Fruit fly (Drosophila melanogaster): Measurements from ENCODE around the gene chp.

chp gene

DNA sequence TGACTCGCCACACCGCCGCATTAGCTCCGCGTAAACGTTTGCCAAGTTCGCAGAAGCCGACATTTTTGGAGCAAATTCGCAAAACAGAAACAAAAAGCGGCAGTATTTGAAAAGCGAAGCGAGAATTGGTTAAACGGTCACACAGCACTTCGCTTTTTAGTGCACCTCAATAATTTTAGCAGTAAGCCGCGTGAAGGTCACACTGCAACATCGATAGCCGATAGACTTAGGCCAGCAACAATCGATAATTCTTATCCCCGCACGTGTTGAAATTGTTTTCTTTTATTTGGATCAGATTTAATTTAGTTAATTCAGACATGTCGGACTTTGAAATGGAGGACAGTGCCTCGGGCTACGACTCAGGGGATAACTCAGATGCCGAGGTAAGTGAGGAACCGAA lies 2.7 kb upstream of the chp start, which contains the start of the genes Zwilch and CG1542:
Gene Zwilch (minus strand): TSS at position 150 of the 400 bp plus-strand sequence.
Gene CG1542 (plus strand): TSS at position 232 of the 400 bp plus-strand sequence.
- TF ChIP-seq ind (GFP tag; optimal IDR thresholded peaks at IDR 0.05) (no peak), Bgb (GFP tag; IDR thresholded peaks at IDR 0.05; ENCODE audit: partially characterized antibody) (peak; percentile 87), phol (tag; optimal IDR thresholded peaks at IDR 0.05) (no peak), HLH54F (GFP tag; optimal IDR thresholded peaks at IDR 0.05) (no peak), CG11560 (tag; IDR thresholded peaks at IDR 0.05) (no peak), Rfx (GFP tag; IDR thresholded peaks at IDR 0.05) (0 out of 2 replicates have a peak, but pooled peaks have one; percentile 33), dan (GFP tag; IDR thresholded peaks at IDR 0.05) (no peak), da (GFP tag; optimal IDR thresholded peaks at IDR 0.05) (no peak), CG12104 (GFP tag; optimal IDR thresholded peaks at IDR 0.05) (no peak), Dfd (GFP tag; optimal IDR thresholded peaks at IDR 0.05) (no peak), unpg (GFP tag; optimal IDR thresholded peaks at IDR 0.05) (no peak), CG10654 (GFP tag; optimal IDR thresholded peaks at IDR 0.05) (no peak), TFAM (GFP tag; optimal IDR thresholded peaks at IDR 0.05) (no peak), nau (GFP tag; optimal IDR thresholded peaks at IDR 0.05) (no peak), CG5953 (GFP tag; IDR thresholded peaks at IDR 0.05) (no peak), Ets97D (GFP tag; optimal IDR thresholded peaks at IDR 0.05) (peak; percentile 76), Gsc (GFP tag; IDR thresholded peaks at IDR 0.05) (no peak), stc (GFP tag; IDR thresholded peaks at IDR 0.05) (no peak), CG8944 (GFP tag; optimal IDR thresholded peaks at IDR 0.05) (no peak), gsb (GFP tag; IDR thresholded peaks at IDR 0.05) (no peak), Blimp-1 (GFP tag; optimal IDR thresholded peaks at IDR 0.05) (no peak), CG14710 (tag; optimal IDR thresholded peaks at IDR 0.05) (peak; percentile 63), Nf-YC (tag; optimal IDR thresholded peaks at IDR 0.05) (no peak), CG33213 (GFP tag; optimal IDR thresholded peaks at IDR 0.05) (no peak), CG16779 (GFP tag; IDR thresholded peaks at IDR 0.05) (no peak), danr (GFP tag; IDR thresholded peaks at IDR 0.05) (no peak), Nf-YB (GFP tag; optimal IDR thresholded peaks at IDR 0.05) (no peak), tgo (GFP tag; IDR thresholded peaks at IDR 0.05) (no peak), CG13296 (GFP tag; optimal IDR thresholded peaks at IDR 0.05) (no peak), CG9817 (tag; optimal IDR thresholded peaks at IDR 0.05) (no peak), CG2678 (tag; optimal IDR thresholded peaks at IDR 0.05) (no peak), bab2 (GFP tag; optimal IDR thresholded peaks at IDR 0.05) (no peak), ranshi (GFP tag; IDR thresholded peaks at IDR 0.05) (no peak), croc (GFP tag; conservative IDR thresholded peaks at IDR 0.05) (no peak), CG7928 (GFP tag; optimal IDR thresholded peaks at IDR 0.05) (no peak), dmrt11E (tag; optimal IDR thresholded peaks at IDR 0.05) (no peak), CG17802 (tag; optimal IDR thresholded peaks at IDR 0.05) (no peak), B-H2 (GFP tag; optimal IDR thresholded peaks at IDR 0.05) (no peak), her (GFP tag; optimal IDR thresholded peaks at IDR 0.05) (no peak), gfzf (GFP tag; optimal IDR thresholded peaks at IDR 0.05) (peak; percentile 92), run (tag; optimal IDR thresholded peaks at IDR 0.05) (no peak), CG12071 (GFP tag; optimal IDR thresholded peaks at IDR 0.05) (no peak), corto (GFP tag; optimal IDR thresholded peaks at IDR 0.05) (no peak), dati (GFP tag; IDR thresholded peaks at IDR 0.05) (no peak), nom (GFP tag; optimal IDR thresholded peaks at IDR 0.05) (no peak), ken (GFP tag; IDR thresholded peaks at IDR 0.05) (no peak), B-H1 (GFP tag; IDR thresholded peaks at IDR 0.05) (no peak), Atf3 (GFP tag; optimal IDR thresholded peaks at IDR 0.05) (no peak), CTCF (GFP tag; optimal IDR thresholded peaks at IDR 0.05) (no peak), Doc2 (GFP tag; IDR thresholded peaks at IDR 0.05) (no peak), CG12659 (GFP tag; optimal IDR thresholded peaks at IDR 0.05) (peak; percentile 62), CG11247 (GFP tag; IDR thresholded peaks at IDR 0.05) (no peak), cas (GFP tag; IDR thresholded peaks at IDR 0.05) (no peak)

All from whole organism, embryonic.